Worm (Caenorhabditis elegans) whole organism, L4/young adult: ENCODE measurements around the gene sul-1.

Experiments used
- W03F9.2 ChIP-seq: fragments of 150-350 bp; optimal IDR thresholded peaks from 2 replicates; lab custom pipeline; 2014; ENCODE audit warnings: missing biosample characterization, missing genetic modification characterization
- dao-5 ChIP-seq: sonication (generic microtip); optimal IDR thresholded peaks from 2 replicates; lab custom pipeline; 2016; ENCODE audit warnings: missing genotype, missing genetic modification characterization, moderate library complexity, missing compliant biosample characterization
- him-1 ChIP-seq: sonication (generic microtip); optimal IDR thresholded peaks from 2 replicates; lab custom pipeline; 2016; ENCODE audit warnings: missing genotype, missing genetic modification reagents, missing genetic modification characterization, missing compliant biosample characterization

sul-1 gene

ce11 chrX:3291948-3292347 lies 21.2 kb upstream of the sul-1 start:
- no peak for TF ChIP-seq him-1 (tag; lab: Kevin White, UChicago)
- no peak for TF ChIP-seq W03F9.2 (tag; lab: Kevin White, UChicago)
- TF ChIP-seq dao-5 (tag; lab: Kevin White, UChicago) = no peak

- no peak for TF ChIP-seq W03F9.2 (tag; lab: Kevin White, UChicago)
- TF ChIP-seq dao-5 (tag; lab: Kevin White, UChicago) = no peak
- no peak for TF ChIP-seq him-1 (tag; lab: Kevin White, UChicago)
These were observed 19.4 kb upstream of the sul-1 start for ce11 chrX:3290147-3290546.

- TF ChIP-seq dao-5 (tag; lab: Kevin White, UChicago) (no peak), him-1 (tag; lab: Kevin White, UChicago) (no peak), W03F9.2 (tag; lab: Kevin White, UChicago) (no peak)
These were observed 18.5 kb upstream of the sul-1 start, which contains the start of gene K09C4.4 for ce11 chrX:3289183-3289582. TSS of gene K09C4.4 (plus strand) at chrX:3289483.

ce11 chrX:3285448-3285847 lies 14.7 kb upstream of the sul-1 start:
- no peak for TF ChIP-seq dao-5 (tag; lab: Kevin White, UChicago)
- TF ChIP-seq W03F9.2 (tag; lab: Kevin White, UChicago) = no peak
- TF ChIP-seq him-1 (tag; lab: Kevin White, UChicago) = no peak

ce11 chrX:3284967-3285366 lies 14.3 kb upstream of the sul-1 start:
- TF ChIP-seq W03F9.2 (tag; lab: Kevin White, UChicago) = no peak

ce11 chrX:3283189-3283588 lies 12.5 kb upstream of the sul-1 start:
- TF ChIP-seq him-1 (tag; lab: Kevin White, UChicago) = no peak
- no peak for TF ChIP-seq dao-5 (tag; lab: Kevin White, UChicago)
- TF ChIP-seq W03F9.2 (tag; lab: Kevin White, UChicago) = no peak

ce11 chrX:3282306-3282705 lies 11.6 kb upstream of the sul-1 start, which contains the start of gene K09C4.5:
TSS of gene K09C4.5 (plus strand) at chrX:3282631.
- TF ChIP-seq him-1 (tag; lab: Kevin White, UChicago) (no peak), W03F9.2 (tag; lab: Kevin White, UChicago) (no peak), dao-5 (tag; lab: Kevin White, UChicago) (no peak)

ce11 chrX:3280130-3280529 lies 9.4 kb upstream of the sul-1 start, which contains the start of gene K09C4.10:
TSS of gene K09C4.10 (minus strand) at chrX:3280230.
- TF ChIP-seq him-1 (tag; lab: Kevin White, UChicago) = no peak
- TF ChIP-seq W03F9.2 (tag; lab: Kevin White, UChicago) = no peak
- no peak for TF ChIP-seq dao-5 (tag; lab: Kevin White, UChicago)

ce11 chrX:3272580-3272979 lies 1.9 kb upstream of the sul-1 start, which contains the start of gene K09C4.7:
TSS of gene K09C4.7 (plus strand) at chrX:3272880.
- no peak for TF ChIP-seq W03F9.2 (tag; lab: Kevin White, UChicago)
- no peak for TF ChIP-seq him-1 (tag; lab: Kevin White, UChicago)
- TF ChIP-seq dao-5 (tag; lab: Kevin White, UChicago) = no peak

ce11 chrX:3271673-3272072 lies 967 bp upstream of the sul-1 start, which contains the start of gene K09C4.9:
TSS of gene K09C4.9 (minus strand) at chrX:3271773.
- TF ChIP-seq dao-5 (tag; lab: Kevin White, UChicago) (no peak), him-1 (tag; lab: Kevin White, UChicago) (no peak), W03F9.2 (tag; lab: Kevin White, UChicago) (no peak)

- no peak for TF ChIP-seq dao-5 (tag; lab: Kevin White, UChicago)
- no peak for TF ChIP-seq W03F9.2 (tag; lab: Kevin White, UChicago)
- no peak for TF ChIP-seq him-1 (tag; lab: Kevin White, UChicago)
These were observed 8.1 kb downstream of the sul-1 start, which contains the start of gene fbxb-71 for ce11 chrX:3262600-3262999. TSS of gene fbxb-71 (plus strand) at chrX:3262900.

ce11 chrX:3260509-3260908 lies 10.2 kb downstream of the sul-1 start, which contains the start of gene lbp-2:
TSS of gene lbp-2 (plus strand) at chrX:3260610.
- TF ChIP-seq him-1 (tag; lab: Kevin White, UChicago) = no peak
- no peak for TF ChIP-seq W03F9.2 (tag; lab: Kevin White, UChicago)
- TF ChIP-seq dao-5 (tag; lab: Kevin White, UChicago) = no peak

ce11 chrX:3258842-3259241 lies 11.9 kb downstream of the sul-1 start, which contains the start of gene lbp-1:
TSS of gene lbp-1 (plus strand) at chrX:3259142.
- TF ChIP-seq W03F9.2 (tag; lab: Kevin White, UChicago) (no peak), dao-5 (tag; lab: Kevin White, UChicago) (no peak), him-1 (tag; lab: Kevin White, UChicago) (no peak)

ce11 chrX:3256784-3257493 lies 13.8 kb downstream of the sul-1 start, which contains the start of gene lbp-3:
TSS of gene lbp-3 (plus strand) at chrX:3257372.
- no peak for TF ChIP-seq W03F9.2 (tag; lab: Kevin White, UChicago)
- no peak for TF ChIP-seq dao-5 (tag; lab: Kevin White, UChicago)
- TF ChIP-seq him-1 (tag; lab: Kevin White, UChicago) = no peak
